Fruit fly (Drosophila melanogaster) Kc167 (cell line): ENCODE results near the gene CG43098.

Source experiments
- Myc ChIP-seq: fragments of >200 bp; optimal IDR thresholded peaks from 2 replicates; lab custom pipeline; 2017; ENCODE audit warnings: missing external identifiers
- Sin3A ChIP-seq: fragments of >200 bp; optimal IDR thresholded peaks from 2 replicates; lab custom pipeline; 2018; ENCODE audit warnings: missing external identifiers
- h ChIP-seq: fragments of >200 bp; optimal IDR thresholded peaks from 3 replicates; lab custom pipeline; 2018; ENCODE audit warnings: missing external identifiers
- insv ChIP-seq: fragments of >200 bp; optimal IDR thresholded peaks from 3 replicates; lab custom pipeline; 2018; ENCODE audit warnings: missing external identifiers
- psq ChIP-seq: fragments of >200 bp; optimal IDR thresholded peaks from 2 replicates; lab custom pipeline; 2017; ENCODE audit warnings: missing external identifiers
- ttk ChIP-seq: sonication (Bioruptor generic); optimal IDR thresholded peaks from 2 replicates; lab custom pipeline; 2017; ENCODE audit warnings: missing external identifiers

DNA sequence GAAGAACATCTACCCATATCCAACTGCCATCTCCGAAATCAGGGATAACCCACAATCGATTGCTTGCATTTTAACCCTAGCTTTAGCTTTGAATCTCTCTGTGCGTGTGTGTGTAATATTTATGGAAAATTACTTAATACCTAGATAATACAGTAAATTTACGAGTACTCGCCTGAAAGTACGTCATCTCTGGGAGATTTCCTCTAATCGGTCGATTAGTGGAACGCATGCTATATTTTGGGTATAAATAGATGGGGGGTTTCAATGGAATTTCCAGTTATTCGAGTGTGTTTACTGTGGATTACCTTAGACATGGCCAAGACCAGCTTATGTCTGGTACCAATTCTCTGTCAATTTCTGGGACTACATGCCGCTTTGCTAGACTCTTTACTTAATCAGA lies 43.8 kb upstream of the CG43098 start, which contains the start of gene CG10357:
- no peak for TF ChIP-seq ttk
- TF ChIP-seq psq (lab: Kevin White, UChicago), result no peak
- TF ChIP-seq Myc, result no peak
- no peak for TF ChIP-seq h (lab: Kevin White, UChicago)
- no peak for TF ChIP-seq Sin3A (lab: Kevin White, UChicago)
- no peak for TF ChIP-seq insv
